Fruit fly (Drosophila melanogaster) whole organism, pupa: ENCODE data around the gene CG5004.
A peak's percentile ranks its signal among the peaks of the same experiment; 100 is the strongest.

Source experiments
- CG10348 ChIP-seq: fragments of 200-800 bp; sonication (Bioruptor generic); IDR thresholded peaks from 2 replicates; pipeline ENCODE4 v1.3.6; 2022; ENCODE audit warnings: missing biosample characterization, missing genetic modification characterization
- CG12605 ChIP-seq: fragments of 200-800 bp; sonication (Bioruptor generic); IDR thresholded peaks from 2 replicates; pipeline ENCODE4 v1.3.6; 2022; ENCODE audit warnings: missing biosample characterization, missing genetic modification characterization
- CG13204 ChIP-seq: fragments of 200-800 bp; sonication (Bioruptor generic); optimal IDR thresholded peaks from 2 replicates; lab custom pipeline; 2018; ENCODE audit warnings: missing biosample characterization, mild to moderate bottlenecking, missing genetic modification characterization, moderate library complexity
- CG14655 ChIP-seq: fragments of 200-800 bp; sonication (Bioruptor generic); optimal IDR thresholded peaks from 3 replicates; lab custom pipeline; 2017; ENCODE audit warnings: mild to moderate bottlenecking, missing biosample characterization, missing genetic modification reagents, missing genetic modification characterization
- CG15710 ChIP-seq: fragments of 200-800 bp; sonication (Bioruptor generic); optimal IDR thresholded peaks from 2 replicates; lab custom pipeline; 2018; ENCODE audit warnings: missing biosample characterization, mild to moderate bottlenecking, missing genetic modification characterization, moderate library complexity
- CG32121 ChIP-seq: fragments of 200-800 bp; sonication (Bioruptor generic); IDR thresholded peaks from 2 replicates; pipeline ENCODE4 v1.3.6; 2022; ENCODE audit warnings: missing biosample characterization, missing genetic modification characterization
- CG4496 ChIP-seq: fragments of 200-800 bp; sonication (Bioruptor generic); IDR thresholded peaks from 3 replicates; pipeline ENCODE4 v1.3.6; 2022; ENCODE audit warnings: missing biosample characterization, missing genetic modification characterization
- CG8301 ChIP-seq: fragments of 200-800 bp; sonication (Bioruptor generic); optimal IDR thresholded peaks from 2 replicates; lab custom pipeline; 2018; ENCODE audit warnings: missing biosample characterization, mild to moderate bottlenecking, missing genetic modification characterization
- CG9948 ChIP-seq: fragments of 200-800 bp; sonication (Bioruptor generic); optimal IDR thresholded peaks from 2 replicates; lab custom pipeline; 2018; ENCODE audit warnings: missing biosample characterization, mild to moderate bottlenecking, missing genetic modification characterization, moderate library complexity
- EcR ChIP-seq: fragments of 200-800 bp; sonication (Bioruptor generic); optimal IDR thresholded peaks from 3 replicates; lab custom pipeline; 2019; ENCODE audit warnings: missing biosample characterization, missing genetic modification characterization, mild to moderate bottlenecking, moderate library complexity, missing genetic modification reagents
- Ets98B ChIP-seq: fragments of 200-800 bp; sonication (Bioruptor generic); IDR thresholded peaks from 2 replicates; pipeline ENCODE4 v1.3.6; 2022; ENCODE audit warnings: missing biosample characterization, missing genetic modification characterization
- Pif1A ChIP-seq: fragments of 200-800 bp; sonication (Bioruptor generic); optimal IDR thresholded peaks from 3 replicates; lab custom pipeline; 2016; ENCODE audit warnings: missing biosample characterization, missing genetic modification characterization
- Pif1B ChIP-seq: fragments of 200-800 bp; sonication (Bioruptor generic); optimal IDR thresholded peaks from 3 replicates; lab custom pipeline; 2016; ENCODE audit warnings: missing biosample characterization, missing genetic modification characterization
- Snoo ChIP-seq: fragments of 200-800 bp; sonication (Bioruptor generic); optimal IDR thresholded peaks from 3 replicates; lab custom pipeline; 2017; ENCODE audit warnings: missing biosample characterization, mild to moderate bottlenecking, missing genetic modification characterization, inconsistent platforms
- fd96Ca ChIP-seq: fragments of 200-800 bp; sonication (Bioruptor generic); IDR thresholded peaks from 3 replicates; pipeline ENCODE4 v1.3.6; 2022; ENCODE audit warnings: missing biosample characterization, missing genetic modification characterization

The CG5004 gene

DNA sequence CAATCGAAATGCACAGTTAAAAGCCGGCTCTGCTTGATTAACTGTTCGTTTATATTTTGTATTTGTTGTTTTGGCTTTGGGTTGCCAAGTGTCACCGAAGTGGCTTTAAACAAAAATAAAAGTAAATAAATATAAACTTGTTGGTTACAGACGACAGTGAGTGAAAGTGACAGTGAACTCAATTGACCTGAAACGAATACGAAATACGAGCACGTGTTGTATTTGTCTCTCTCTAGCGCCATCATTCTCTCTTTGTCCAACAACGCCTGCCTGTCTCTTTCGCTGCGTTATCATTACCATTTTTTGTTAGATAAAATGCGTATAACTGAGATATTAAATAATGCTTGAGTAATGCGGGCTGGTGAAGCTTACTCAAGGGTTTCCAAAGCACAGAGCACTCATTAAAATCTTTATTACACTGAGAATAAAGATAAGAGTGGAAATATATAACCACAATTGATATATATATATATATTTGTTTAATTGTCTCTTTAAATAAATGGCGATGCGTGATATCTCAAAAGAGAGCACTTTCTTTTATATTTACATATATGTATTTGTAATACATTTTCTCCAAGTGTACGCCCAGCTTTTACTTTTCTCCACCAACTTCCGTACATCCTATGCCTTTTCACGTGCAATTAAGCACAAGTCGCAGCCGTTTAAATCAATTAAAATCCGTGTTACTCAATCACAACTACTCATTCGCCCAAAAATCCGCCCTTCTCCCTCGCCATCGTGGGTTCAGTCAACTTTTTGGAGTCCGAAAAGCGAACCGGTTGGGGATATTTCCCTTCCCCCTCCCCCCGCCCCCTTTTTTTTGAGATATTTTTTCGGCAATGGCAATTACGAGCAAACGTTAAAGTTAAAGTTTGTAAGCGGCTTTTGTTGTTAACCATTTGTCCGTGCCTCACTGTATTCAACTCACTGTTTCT is 74.1 kb downstream of the CG5004 start:
- peak; percentile 41 for TF ChIP-seq Snoo
- no peak for TF ChIP-seq CG13204 (GFP tag; lab: Kevin White, UChicago)
- TF ChIP-seq CG8301 (tag; lab: Kevin White, UChicago): no peak
- no peak for TF ChIP-seq CG9948 (tag; lab: Kevin White, UChicago)
- no peak for TF ChIP-seq Pif1A (GFP tag; lab: Kevin White, UChicago)
- TF ChIP-seq CG32121 (GFP tag; lab: Robert Waterston, UW): 0 out of 2 replicates have a peak, but pooled peaks have one; percentile 8

dm6 chrX:17183486-17183885 is 76.1 kb downstream of the CG5004 start:
- TF ChIP-seq fd96Ca (GFP tag; lab: Robert Waterston, UW) (no peak), Ets98B (GFP tag; lab: Robert Waterston, UW) (no peak), CG4496 (GFP tag; lab: Robert Waterston, UW) (no peak), CG14655 (no peak), CG12605 (GFP tag; lab: Robert Waterston, UW) (no peak), CG10348 (GFP tag; lab: Robert Waterston, UW) (no peak), CG9948 (tag; lab: Kevin White, UChicago) (no peak), EcR (GFP tag; lab: Kevin White, UChicago) (no peak), CG32121 (GFP tag; lab: Robert Waterston, UW) (no peak), Pif1B (GFP tag; lab: Kevin White, UChicago) (no peak), Snoo (no peak), CG15710 (tag; lab: Kevin White, UChicago) (no peak)
